Fruit fly (Drosophila melanogaster) whole organism: ENCODE data around the gene Taf1.

Source experiments
- CG8478 ChIP-seq: fragments of >200 bp; optimal IDR thresholded peaks from 2 replicates; lab custom pipeline; 2018; ENCODE audit warnings: inconsistent platforms
- psq ChIP-seq: fragments of >200 bp; optimal IDR thresholded peaks from 2 replicates; lab custom pipeline; 2017
- usp ChIP-seq: fragments of >200 bp; optimal IDR thresholded peaks from 2 replicates; lab custom pipeline; 2017; ENCODE audit warnings: missing biosample characterization, missing genetic modification characterization, mixed read lengths

DNA sequence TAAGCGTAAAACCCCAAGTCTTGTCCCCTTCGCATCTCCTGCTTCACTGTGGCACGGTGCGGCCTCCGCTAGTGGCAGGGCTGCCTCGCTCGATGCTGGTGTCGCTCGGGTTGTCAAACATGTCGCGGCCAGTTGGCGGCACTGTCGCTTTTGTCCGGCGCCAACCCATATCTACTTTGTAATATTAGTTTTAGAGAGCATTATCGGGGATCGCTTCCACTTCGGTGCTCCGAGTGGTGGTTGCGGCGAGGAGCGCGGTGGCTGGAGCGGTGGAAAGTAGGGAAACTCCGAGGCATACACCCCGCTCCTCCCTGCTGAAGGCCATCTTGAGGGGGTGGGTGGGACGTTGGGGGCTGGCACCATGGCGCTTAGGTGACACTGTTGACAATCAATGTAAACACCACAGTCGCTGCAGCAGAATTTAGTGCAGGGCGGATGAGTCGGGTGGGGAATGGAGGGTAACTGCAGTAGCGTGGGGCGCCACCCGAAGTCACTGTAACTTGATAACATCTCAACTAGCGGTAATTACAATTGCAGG lies 18.5 kb downstream of the Taf1 start:
- TF ChIP-seq usp (GFP tag; lab: Kevin White, UChicago): no peak
- TF ChIP-seq CG8478 (lab: Kevin White, UChicago): no peak
- no peak for TF ChIP-seq psq (lab: Kevin White, UChicago)
